Fruit fly (Drosophila melanogaster): ENCODE results near the gene ppk22.
A peak's percentile ranks its signal among the peaks of the same experiment; 100 is the strongest.

- TF ChIP-seq CG15710 (tag; optimal IDR thresholded peaks at IDR 0.05): no peak
- TF ChIP-seq Pif1A (GFP tag; optimal IDR thresholded peaks at IDR 0.05): no peak
- TF ChIP-seq Pif1B (GFP tag; optimal IDR thresholded peaks at IDR 0.05): no peak
- TF ChIP-seq CG4496 (GFP tag; IDR thresholded peaks at IDR 0.05): no peak
- TF ChIP-seq fd96Ca (GFP tag; IDR thresholded peaks at IDR 0.05): no peak
- TF ChIP-seq CG32121 (GFP tag; IDR thresholded peaks at IDR 0.05): no peak
- peak; percentile 87 for TF ChIP-seq EcR (GFP tag; optimal IDR thresholded peaks at IDR 0.05)
- no peak for TF ChIP-seq CG9948 (tag; optimal IDR thresholded peaks at IDR 0.05)
- TF ChIP-seq Ets98B (GFP tag; IDR thresholded peaks at IDR 0.05): no peak
- no peak for TF ChIP-seq rn (GFP tag; IDR thresholded peaks at IDR 0.05)
- no peak for TF ChIP-seq CG14655 (GFP tag; optimal IDR thresholded peaks at IDR 0.05)
- no peak for TF ChIP-seq Snoo (tag; optimal IDR thresholded peaks at IDR 0.05)
- no peak for TF ChIP-seq CG8159 (tag; optimal IDR thresholded peaks at IDR 0.05)
Observed at dm6 chr3R:24860316-24860826, 770 bp upstream of the ppk22 start, which contains the start of gene CG13639.
